Worm (Caenorhabditis elegans) whole organism, L1 larva: ENCODE results near the gene srx-28.

Source experiments
- Y116A8C.19 ChIP-seq: sonication (generic microtip); optimal IDR thresholded peaks from 2 replicates; lab custom pipeline; 2016; ENCODE audit warnings: missing compliant biosample characterization, missing genetic modification characterization, borderline replicate concordance
- aha-1 ChIP-seq: fragments of 150-350 bp; optimal IDR thresholded peaks from 2 replicates; lab custom pipeline; 2014; ENCODE audit warnings: missing biosample characterization, missing genetic modification characterization
- ama-1 ChIP-seq: fragments of 150-350 bp; optimal IDR thresholded peaks from 2 replicates; lab custom pipeline; 2014
- ceh-82 ChIP-seq, 3 experiments: fragments of 150-350 bp in 1 of 3; sonication (generic microtip) in 2 of 3; optimal IDR thresholded peaks; 2 replicates each; lab custom pipeline; 2014 to 2017; ENCODE audit warnings: missing biosample characterization in 3 of 3, missing genetic modification characterization in 3 of 3
- ceh-88 ChIP-seq: fragments of 200-800 bp; sonication (Bioruptor generic); IDR thresholded peaks from 2 replicates; pipeline ENCODE4 v1.3.6; 2022; ENCODE audit warnings: missing genetic modification characterization, missing compliant biosample characterization
- ces-1 ChIP-seq: fragments of 150-350 bp; optimal IDR thresholded peaks from 2 replicates; lab custom pipeline; 2014; ENCODE audit warnings: missing biosample characterization, missing genetic modification reagents, missing genetic modification characterization
- efl-1 ChIP-seq, 4 experiments: fragments of 150-350 bp; optimal IDR thresholded peaks in 3 of 4; peaks in 1 of 4; 1 replicate in 1 of 4; 2 replicates in 3 of 4; lab custom pipeline; 2014; ENCODE audit warnings: missing biosample characterization in 2 of 4, missing genetic modification characterization in 2 of 4, missing genetic modification reagents in 2 of 4
- efl-3 ChIP-seq: fragments of 200-800 bp; sonication (Bioruptor generic); optimal IDR thresholded peaks from 2 replicates; lab custom pipeline; 2018; ENCODE audit warnings: mild to moderate bottlenecking, missing genetic modification characterization, missing compliant biosample characterization
- elt-2 ChIP-seq: sonication (generic microtip); optimal IDR thresholded peaks from 2 replicates; lab custom pipeline; 2016; ENCODE audit warnings: missing genetic modification characterization, mild to moderate bottlenecking, inconsistent platforms, missing compliant biosample characterization, missing genetic modification reagents
- fos-1 ChIP-seq: fragments of 150-350 bp; optimal IDR thresholded peaks from 2 replicates; lab custom pipeline; 2014; ENCODE audit warnings: missing biosample characterization, missing genetic modification characterization
- hlh-17 ChIP-seq: fragments of 200-800 bp; sonication (Bioruptor generic); optimal IDR thresholded peaks from 2 replicates; lab custom pipeline; 2018; ENCODE audit warnings: missing genetic modification characterization, mild to moderate bottlenecking, missing compliant biosample characterization, moderate library complexity, borderline replicate concordance
- hpl-2 ChIP-seq: fragments of 150-350 bp; optimal IDR thresholded peaks from 2 replicates; lab custom pipeline; 2014; ENCODE audit warnings: missing biosample characterization, missing genetic modification reagents, missing genetic modification characterization
- isw-1 ChIP-seq: fragments of 200-800 bp; sonication (Bioruptor generic); IDR thresholded peaks from 2 replicates; pipeline ENCODE4 v1.3.6; 2022; ENCODE audit warnings: missing genetic modification characterization, missing compliant biosample characterization
- lin-15B ChIP-seq: fragments of 150-350 bp; sonication (generic microtip); optimal IDR thresholded peaks from 3 replicates; lab custom pipeline; 2014; ENCODE audit warnings: missing biosample characterization, missing genetic modification characterization
- lin-35 ChIP-seq, 2 experiments: fragments of 150-350 bp; optimal IDR thresholded peaks; 2 replicates each; lab custom pipeline; 2014; ENCODE audit warnings: missing biosample characterization in 2 of 2, missing genetic modification characterization in 2 of 2, missing genetic modification reagents in 2 of 2
- lir-3 ChIP-seq: sonication (generic microtip); optimal IDR thresholded peaks from 2 replicates; lab custom pipeline; 2016; ENCODE audit warnings: mild to moderate bottlenecking, missing genetic modification characterization, moderate library complexity, missing compliant biosample characterization; ENCODE audit not compliant: poor library complexity
- lsy-2 ChIP-seq, 2 experiments: fragments of 150-350 bp; optimal IDR thresholded peaks; 2 replicates each; lab custom pipeline; 2014; ENCODE audit warnings: missing biosample characterization in 2 of 2, missing genetic modification characterization in 2 of 2
- mab-9 ChIP-seq: fragments of 200-800 bp; sonication (Bioruptor generic); IDR thresholded peaks from 2 replicates; pipeline ENCODE4 v1.3.6; 2022; ENCODE audit warnings: missing genetic modification reagents, missing genetic modification characterization, missing compliant biosample characterization
- mdl-1 ChIP-seq, 2 experiments: fragments of 150-350 bp; optimal IDR thresholded peaks; 2 replicates each; lab custom pipeline; 2014 to 2017; ENCODE audit warnings: missing biosample characterization in 2 of 2, missing genetic modification characterization in 2 of 2, inconsistent platforms in 1 of 2
- mep-1 ChIP-seq: fragments of 150-350 bp; optimal IDR thresholded peaks from 2 replicates; lab custom pipeline; 2014; ENCODE audit warnings: missing biosample characterization, missing genetic modification characterization
- nhr-11 ChIP-seq: fragments of 150-350 bp; optimal IDR thresholded peaks from 2 replicates; lab custom pipeline; 2014; ENCODE audit warnings: missing biosample characterization, missing genetic modification characterization
- nhr-19 ChIP-seq: fragments of 200-800 bp; sonication (Bioruptor generic); conservative IDR thresholded peaks from 2 replicates; pipeline ENCODE4 v1.3.6; 2022; ENCODE audit warnings: missing genetic modification characterization, missing compliant biosample characterization
- nhr-20 ChIP-seq: sonication (generic microtip); optimal IDR thresholded peaks from 2 replicates; lab custom pipeline; 2016; ENCODE audit warnings: mild to moderate bottlenecking, missing genetic modification characterization, missing compliant biosample characterization
- nhr-237 ChIP-seq: fragments of 150-350 bp; optimal IDR thresholded peaks from 2 replicates; lab custom pipeline; 2014; ENCODE audit warnings: missing biosample characterization, missing genetic modification characterization
- nhr-47 ChIP-seq: sonication (generic microtip); optimal IDR thresholded peaks from 2 replicates; lab custom pipeline; 2016; ENCODE audit warnings: mild to moderate bottlenecking, missing genetic modification characterization, moderate library complexity, missing compliant biosample characterization
- nhr-71 ChIP-seq: sonication (generic microtip); optimal IDR thresholded peaks from 2 replicates; lab custom pipeline; 2016; ENCODE audit warnings: mild to moderate bottlenecking, missing genetic modification characterization, moderate library complexity, missing compliant biosample characterization
- nhr-77 ChIP-seq: fragments of 150-350 bp; optimal IDR thresholded peaks from 2 replicates; lab custom pipeline; 2014; ENCODE audit warnings: missing biosample characterization, missing genetic modification characterization
- nhr-85 ChIP-seq: sonication (generic microtip); peaks from one replicate; lab custom pipeline; 2016; ENCODE audit warnings: missing genetic modification characterization, inconsistent platforms, missing compliant biosample characterization
- nhr-90 ChIP-seq: sonication (generic microtip); optimal IDR thresholded peaks from 2 replicates; lab custom pipeline; 2016; ENCODE audit warnings: mild to moderate bottlenecking, missing genetic modification characterization, missing compliant biosample characterization; ENCODE audit not compliant: poor library complexity
- rnt-1 ChIP-seq: sonication (generic microtip); optimal IDR thresholded peaks from 2 replicates; lab custom pipeline; 2016; ENCODE audit warnings: mild to moderate bottlenecking, missing genetic modification characterization, moderate library complexity, missing compliant biosample characterization
- snu-23 ChIP-seq: sonication (generic microtip); optimal IDR thresholded peaks from 2 replicates; lab custom pipeline; 2016; ENCODE audit warnings: missing genetic modification characterization, missing compliant biosample characterization
- unc-30 ChIP-seq: sonication (generic microtip); optimal IDR thresholded peaks from 2 replicates; lab custom pipeline; 2017; ENCODE audit warnings: missing biosample characterization, missing genetic modification characterization
- unc-98 ChIP-seq: fragments of 200-800 bp; sonication (Bioruptor generic); IDR thresholded peaks from 2 replicates; pipeline ENCODE4 v1.3.6; 2022; ENCODE audit warnings: missing genetic modification characterization, missing compliant biosample characterization
- vab-15 ChIP-seq: sonication (generic microtip); optimal IDR thresholded peaks from 2 replicates; lab custom pipeline; 2017; ENCODE audit warnings: missing genotype, mild to moderate bottlenecking, missing genetic modification characterization, missing compliant biosample characterization

Gene srx-28

ce11 chrV:2730784-2731480 is 26.1 kb downstream of the srx-28 start, which contains the start of gene dod-3:
Gene dod-3, minus strand, starts transcription at chrV:2731098.
- TF ChIP-seq ama-1 (peak; percentile 8), elt-2 (tag; lab: Kevin White, UChicago) (peak; percentile 98), mep-1 (no peak), nhr-90 (tag; lab: Kevin White, UChicago) (peak; percentile 43)

ce11 chrV:2728236-2728635 is 28.8 kb downstream of the srx-28 start, which contains the start of gene str-33:
Gene str-33, plus strand, starts transcription at chrV:2728536.
- TF ChIP-seq mab-9 (GFP tag; lab: Robert Waterston, UW) (no peak), nhr-90 (tag; lab: Kevin White, UChicago) (no peak), lir-3 (tag; lab: Kevin White, UChicago) (no peak), efl-3 (GFP tag; lab: Kevin White, UChicago) (no peak), unc-98 (no peak), isw-1 (GFP tag; lab: Robert Waterston, UW) (no peak), unc-30 (tag; lab: Kevin White, UChicago) (no peak), nhr-85 (tag; lab: Kevin White, UChicago) (no peak), lin-15B (no peak), mdl-1 (tag; optimal IDR thresholded peaks at IDR 0.05; lab: Kevin White, UChicago) (no peak), hpl-2 (no peak), nhr-19 (GFP tag; lab: Robert Waterston, UW) (no peak), hlh-17 (no peak), nhr-47 (tag; lab: Kevin White, UChicago) (no peak)

DNA sequence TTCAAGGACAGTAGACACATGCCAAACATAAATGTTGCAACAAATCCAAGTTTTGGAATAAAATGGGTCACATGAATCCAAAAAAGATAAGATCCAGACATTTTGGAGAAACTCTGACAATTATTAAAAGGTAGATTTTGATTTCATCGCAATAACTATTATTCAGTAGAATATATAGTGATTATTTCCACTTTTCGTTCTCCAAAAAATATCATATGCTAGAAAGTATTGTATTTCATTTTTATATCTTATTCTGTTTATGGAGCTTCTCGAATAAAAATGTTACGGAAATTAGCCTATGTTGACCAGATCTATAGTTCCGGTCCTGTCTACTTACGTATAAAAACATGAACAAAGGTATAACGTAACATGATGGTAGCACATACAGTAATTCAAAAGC is 30.0 kb downstream of the srx-28 start, which contains the start of gene str-13:
Gene str-13, minus strand, starts transcription at position 101 of the 400 bp plus-strand sequence.
- TF ChIP-seq rnt-1 (no peak), Y116A8C.19 (no peak), ceh-88 (GFP tag; lab: Robert Waterston, UW) (no peak), aha-1 (tag; lab: Kevin White, UChicago) (no peak), snu-23 (GFP tag; lab: Kevin White, UChicago) (no peak), ceh-82 (tag; optimal IDR thresholded peaks at IDR 0.05; lab: Kevin White, UChicago) (no peak), efl-1 (optimal IDR thresholded peaks at IDR 0.05; lab: Kevin White, UChicago) (no peak), efl-1 (GFP tag; optimal IDR thresholded peaks at IDR 0.05 in 1 of 2; lab: Kevin White, UChicago) (no peak), nhr-85 (tag; lab: Kevin White, UChicago) (peak; percentile 39), ces-1 (GFP tag; lab: Kevin White, UChicago) (no peak)

DNA sequence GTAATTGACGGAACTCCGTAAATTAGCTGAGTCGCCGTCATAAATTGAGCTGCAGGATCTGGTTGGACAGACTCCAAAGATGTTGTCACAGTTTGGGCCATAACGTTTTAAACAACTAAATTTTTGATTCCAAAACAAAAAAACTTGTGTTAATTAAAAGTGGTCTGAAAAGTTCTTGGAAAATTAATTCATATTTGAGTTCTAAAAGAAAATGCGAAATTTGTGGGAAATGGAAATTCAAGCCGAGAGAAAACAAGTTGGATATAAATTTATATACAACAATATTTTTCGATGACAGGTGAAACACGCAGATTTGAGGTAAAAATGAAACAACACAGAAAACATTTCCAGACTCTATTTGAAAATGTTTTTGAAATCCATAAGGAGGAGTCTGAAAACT is 31.9 kb downstream of the srx-28 start, which contains the start of gene srg-59:
Gene srg-59, minus strand, starts transcription at position 101 of the 400 bp plus-strand sequence.
- TF ChIP-seq nhr-77 (tag; lab: Kevin White, UChicago) (no peak), nhr-71 (tag; lab: Kevin White, UChicago) (no peak), vab-15 (tag; lab: Kevin White, UChicago) (no peak), lin-35 (GFP tag; optimal IDR thresholded peaks at IDR 0.05; lab: Kevin White, UChicago) (no peak), fos-1 (tag; lab: Kevin White, UChicago) (no peak), efl-3 (GFP tag; lab: Kevin White, UChicago) (no peak), unc-98 (no peak), elt-2 (tag; lab: Kevin White, UChicago) (no peak), lsy-2 (tag; optimal IDR thresholded peaks at IDR 0.05; lab: Kevin White, UChicago) (no peak), unc-30 (tag; lab: Kevin White, UChicago) (no peak), nhr-20 (no peak), nhr-237 (tag; lab: Kevin White, UChicago) (no peak), nhr-11 (tag; lab: Kevin White, UChicago) (no peak), mab-9 (GFP tag; lab: Robert Waterston, UW) (no peak)
